Worm (Caenorhabditis elegans): ENCODE results near the gene atn-1.

atn-1 gene

DNA sequence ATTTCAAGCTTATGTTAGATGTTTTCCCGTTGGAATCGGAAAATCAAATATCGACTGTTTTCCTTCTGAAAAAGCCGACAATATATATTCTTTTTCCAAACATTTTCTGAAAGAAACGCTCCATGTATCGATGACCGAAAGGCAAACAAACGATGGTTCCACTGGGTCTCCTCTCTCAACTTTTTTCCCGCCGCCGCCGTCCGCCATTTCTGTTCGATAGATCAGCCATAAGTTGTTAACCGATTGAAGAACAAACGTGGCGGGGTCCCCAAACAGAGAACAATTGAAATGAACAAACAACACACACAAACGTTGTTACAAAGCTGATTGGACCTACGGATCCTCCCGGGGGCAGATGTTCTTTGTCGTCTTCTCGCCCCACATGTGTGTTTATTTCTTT lies 11.6 kb upstream of the atn-1 start:
- peak; percentile 82 for TF ChIP-seq pha-4 (tag; optimal IDR thresholded peaks at IDR 0.05)
- no peak for TF ChIP-seq unc-39 (tag; optimal IDR thresholded peaks at IDR 0.05)
- TF ChIP-seq fkh-2 (tag; optimal IDR thresholded peaks at IDR 0.05), result no peak
- TF ChIP-seq lin-39 (tag; optimal IDR thresholded peaks at IDR 0.05), result no peak
- TF ChIP-seq nfya-1 (tag; optimal IDR thresholded peaks at IDR 0.05; ENCODE audit: insufficient read depth), result no peak
- no peak for TF ChIP-seq mdl-1 (tag; optimal IDR thresholded peaks at IDR 0.05)
- no peak for TF ChIP-seq jun-1 (tag; optimal IDR thresholded peaks at IDR 0.05)
- no peak for TF ChIP-seq ceh-9 (tag; optimal IDR thresholded peaks at IDR 0.05)

DNA sequence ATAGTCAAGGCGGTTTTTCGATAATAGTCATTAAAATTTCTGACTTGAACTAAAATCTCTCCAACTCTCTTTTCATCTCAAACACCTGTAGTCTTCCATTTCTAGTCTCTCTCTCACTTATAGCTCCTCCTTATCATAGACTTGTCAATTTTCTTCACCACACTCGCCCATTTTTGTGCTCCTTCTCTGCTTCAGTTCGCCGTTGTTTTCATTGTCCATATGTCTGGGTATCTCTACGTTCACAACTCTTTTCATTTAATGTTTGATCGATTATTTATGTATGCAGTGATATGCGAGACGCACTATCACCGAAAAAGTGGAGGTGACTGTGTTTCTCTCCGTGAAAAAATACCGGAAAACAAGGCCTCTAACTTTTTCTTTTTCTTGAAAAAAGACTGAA lies 10.5 kb upstream of the atn-1 start:
- TF ChIP-seq ceh-28 (tag; optimal IDR thresholded peaks at IDR 0.05) (no peak), elt-2 (tag; optimal IDR thresholded peaks at IDR 0.05) (peak; percentile 93), pqm-1 (tag; optimal IDR thresholded peaks at IDR 0.05) (peak; percentile 68), pha-4 (tag; optimal IDR thresholded peaks at IDR 0.05) (peak; percentile 17)

DNA sequence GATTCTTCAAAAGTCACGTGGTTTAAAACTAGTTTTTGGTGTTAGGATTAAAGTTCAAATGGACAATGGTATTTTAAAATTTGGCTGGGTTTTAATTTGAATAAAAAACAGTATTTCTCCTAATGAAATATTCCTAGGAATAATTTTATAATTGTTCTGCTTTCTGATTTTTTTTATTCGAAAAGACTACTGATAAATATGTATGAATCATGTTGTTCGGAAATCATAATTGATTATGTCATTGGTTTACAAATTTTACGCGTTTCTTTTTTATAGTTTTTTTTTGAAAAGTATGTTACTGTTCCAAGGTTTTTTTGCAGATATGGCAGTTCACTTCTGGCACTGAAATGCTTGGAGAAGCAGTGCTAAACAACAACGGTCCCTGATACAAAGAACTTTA lies 9.8 kb upstream of the atn-1 start, which contains the start of gene F28C1.3:
Gene F28C1.3 (plus strand): TSS at position 301 of the 400 bp plus-strand sequence.
- no peak for TF ChIP-seq tbx-2 (tag; optimal IDR thresholded peaks at IDR 0.05)

DNA sequence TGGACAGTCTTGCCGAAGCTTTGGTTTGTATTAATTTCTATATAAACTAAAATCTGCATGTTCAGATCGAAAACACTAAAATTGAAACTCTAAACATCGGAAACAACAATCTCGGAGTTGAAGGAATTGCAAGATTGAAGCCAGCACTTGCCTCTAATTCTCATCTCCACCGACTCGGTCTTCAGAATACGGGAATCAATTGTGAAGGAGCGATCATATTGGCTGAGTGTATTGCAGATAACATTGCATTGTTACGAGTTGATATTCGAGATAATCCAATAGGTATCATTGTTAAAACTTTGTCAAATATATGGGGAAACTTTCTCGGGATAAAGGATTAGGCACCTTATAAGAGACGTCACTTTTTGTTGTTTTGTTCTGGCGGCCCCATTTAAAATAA lies 7.9 kb upstream of the atn-1 start:
- TF ChIP-seq egl-27 (tag; optimal IDR thresholded peaks at IDR 0.05), result no peak
- TF ChIP-seq hmg-11 (tag; optimal IDR thresholded peaks at IDR 0.05), result no peak
- no peak for TF ChIP-seq nhr-23 (tag; optimal IDR thresholded peaks at IDR 0.05)
- no peak for TF ChIP-seq nfya-1 (tag; optimal IDR thresholded peaks at IDR 0.05; ENCODE audit: insufficient read depth)
- TF ChIP-seq aly-2 (tag; optimal IDR thresholded peaks at IDR 0.05), result no peak
- no peak for TF ChIP-seq lsy-12 (tag; optimal IDR thresholded peaks at IDR 0.05)
- no peak for TF ChIP-seq fos-1 (tag; optimal IDR thresholded peaks at IDR 0.05)
- no peak for TF ChIP-seq zag-1 (tag; optimal IDR thresholded peaks at IDR 0.05)
- no peak for TF ChIP-seq nhr-25 (tag; optimal IDR thresholded peaks at IDR 0.05)
- TF ChIP-seq mdl-1 (tag; optimal IDR thresholded peaks at IDR 0.05), result no peak
- TF ChIP-seq nhr-76 (tag; optimal IDR thresholded peaks at IDR 0.05), result no peak
- TF ChIP-seq jun-1 (tag; optimal IDR thresholded peaks at IDR 0.05), result no peak
- TF ChIP-seq fkh-10 (GFP tag; optimal IDR thresholded peaks at IDR 0.05), result no peak
- TF ChIP-seq elt-2 (tag; optimal IDR thresholded peaks at IDR 0.05), result no peak
- no peak for TF ChIP-seq ceh-28 (tag; optimal IDR thresholded peaks at IDR 0.05)
- no peak for TF ChIP-seq mml-1 (tag; optimal IDR thresholded peaks at IDR 0.05)

DNA sequence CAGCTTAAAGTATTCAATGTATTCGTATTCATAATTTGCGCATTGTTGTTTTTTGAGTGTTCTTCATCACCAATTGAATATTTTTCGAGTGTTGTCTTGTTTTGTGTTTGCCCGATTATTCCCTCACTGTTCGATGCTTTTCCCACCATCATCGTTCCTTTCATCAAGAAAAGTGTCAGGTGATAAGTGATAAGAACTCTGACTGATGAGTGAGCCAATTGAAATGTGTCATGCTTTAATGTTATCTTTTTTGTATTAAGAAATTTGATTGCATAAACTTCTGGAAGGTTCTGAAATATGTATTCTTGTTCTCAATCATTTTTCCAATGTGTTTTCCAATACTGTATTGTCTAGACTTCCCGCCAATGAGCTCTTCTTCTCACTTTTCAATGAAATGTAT lies 2.9 kb upstream of the atn-1 start:
- TF ChIP-seq jun-1 (tag; optimal IDR thresholded peaks at IDR 0.05), result peak; percentile 59
- no peak for TF ChIP-seq lsy-12 (tag; optimal IDR thresholded peaks at IDR 0.05)
- no peak for TF ChIP-seq daf-12 (tag; optimal IDR thresholded peaks at IDR 0.05)
- peak; percentile 69 for TF ChIP-seq pha-4 (tag; optimal IDR thresholded peaks at IDR 0.05)
- no peak for TF ChIP-seq elt-1 (tag; optimal IDR thresholded peaks at IDR 0.05)
- peak; percentile 59 for TF ChIP-seq pqm-1 (tag; optimal IDR thresholded peaks at IDR 0.05)
- peak; percentile 91 for TF ChIP-seq elt-2 (tag; optimal IDR thresholded peaks at IDR 0.05)

DNA sequence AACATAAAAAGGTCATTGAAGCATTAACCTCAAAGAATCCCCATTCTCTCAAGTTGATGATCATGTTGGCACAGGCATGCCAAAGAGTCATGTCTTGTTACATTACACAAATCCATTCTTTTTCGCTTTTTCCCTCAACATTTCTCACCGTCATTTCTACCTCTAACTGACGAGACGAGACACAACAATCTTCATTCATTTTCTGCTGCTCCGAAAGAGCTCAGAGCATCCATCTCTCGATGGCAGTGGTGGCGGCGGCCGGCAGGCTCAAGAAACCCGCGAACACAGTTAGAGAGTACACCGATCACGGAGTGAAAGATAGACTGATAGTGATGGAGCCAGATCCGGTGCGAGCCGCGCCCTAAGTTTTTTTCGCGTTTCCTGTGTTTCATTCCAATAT lies 1.1 kb upstream of the atn-1 start:
- TF ChIP-seq lin-39 (tag; optimal IDR thresholded peaks at IDR 0.05) (peak; percentile 6), zag-1 (tag; optimal IDR thresholded peaks at IDR 0.05) (no peak)

DNA sequence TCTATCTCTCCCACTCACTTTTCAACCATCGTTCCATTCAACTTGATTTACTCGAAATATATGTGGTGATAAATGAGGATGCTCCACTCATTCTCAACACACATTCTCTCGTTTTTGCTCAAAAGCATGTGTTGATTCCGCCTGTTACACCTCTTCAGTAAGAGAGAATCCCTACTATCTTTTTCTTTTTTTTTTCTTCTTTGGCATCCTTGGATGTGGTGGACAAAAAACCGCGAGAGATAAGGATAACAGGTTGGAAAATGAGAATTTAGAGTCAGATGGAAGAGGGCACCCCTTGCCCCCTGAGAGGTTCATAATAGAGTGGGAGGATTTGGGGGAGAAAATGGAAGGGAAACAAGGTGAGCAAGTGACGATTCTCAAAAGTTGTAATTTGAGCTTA lies 779 bp downstream of the atn-1 start:
- TF ChIP-seq nfya-1 (tag; optimal IDR thresholded peaks at IDR 0.05; ENCODE audit: insufficient read depth) (peak; percentile 23), eor-1 (tag; optimal IDR thresholded peaks at IDR 0.05) (no peak), egl-5 (tag; optimal IDR thresholded peaks at IDR 0.05) (peak; percentile 18)

DNA sequence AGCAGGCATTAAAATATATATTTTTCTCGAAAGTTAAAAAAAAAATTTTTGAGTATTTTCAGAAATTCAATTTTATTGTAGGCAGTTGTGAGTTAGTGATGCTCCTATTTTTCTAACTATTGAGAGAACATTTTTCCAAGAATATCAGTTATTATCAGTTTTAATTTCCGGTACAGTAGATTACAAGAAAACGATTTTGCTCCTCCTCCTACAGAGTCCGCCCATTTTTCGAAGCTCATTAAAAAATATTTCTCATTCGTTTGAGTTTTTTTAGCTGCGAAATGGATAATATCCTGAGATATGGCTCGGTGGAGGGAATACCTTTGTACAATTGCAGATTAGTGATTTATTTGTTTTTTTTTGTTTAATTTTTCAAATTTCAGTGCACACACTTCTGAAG lies 6.4 kb downstream of the atn-1 start, which contains the start of gene srt-39:
Gene srt-39 (plus strand): TSS at position 301 of the 400 bp plus-strand sequence.
- TF ChIP-seq zag-1 (tag; optimal IDR thresholded peaks at IDR 0.05) (no peak), tbx-2 (tag; optimal IDR thresholded peaks at IDR 0.05) (no peak), ceh-82 (tag; optimal IDR thresholded peaks at IDR 0.05) (no peak), ama-1 (optimal IDR thresholded peaks at IDR 0.05) (no peak), elt-3 (tag; optimal IDR thresholded peaks at IDR 0.05) (no peak), lsy-12 (tag; optimal IDR thresholded peaks at IDR 0.05) (no peak), ceh-28 (tag; optimal IDR thresholded peaks at IDR 0.05) (no peak), daf-12 (tag; optimal IDR thresholded peaks at IDR 0.05) (no peak), mdl-1 (tag; optimal IDR thresholded peaks at IDR 0.05) (no peak), nhr-28 (tag; optimal IDR thresholded peaks at IDR 0.05) (no peak), nhr-25 (tag; optimal IDR thresholded peaks at IDR 0.05) (no peak), aly-2 (tag; optimal IDR thresholded peaks at IDR 0.05) (no peak), fkh-10 (GFP tag; optimal IDR thresholded peaks at IDR 0.05) (no peak), nhr-67 (tag; optimal IDR thresholded peaks at IDR 0.05) (no peak), lin-39 (tag; optimal IDR thresholded peaks at IDR 0.05) (no peak), sea-2 (GFP tag; optimal IDR thresholded peaks at IDR 0.05) (no peak)

Measured in whole organism, L3 larva.